Fruit fly (Drosophila melanogaster): ENCODE measurements around the gene CG15357.

DNA sequence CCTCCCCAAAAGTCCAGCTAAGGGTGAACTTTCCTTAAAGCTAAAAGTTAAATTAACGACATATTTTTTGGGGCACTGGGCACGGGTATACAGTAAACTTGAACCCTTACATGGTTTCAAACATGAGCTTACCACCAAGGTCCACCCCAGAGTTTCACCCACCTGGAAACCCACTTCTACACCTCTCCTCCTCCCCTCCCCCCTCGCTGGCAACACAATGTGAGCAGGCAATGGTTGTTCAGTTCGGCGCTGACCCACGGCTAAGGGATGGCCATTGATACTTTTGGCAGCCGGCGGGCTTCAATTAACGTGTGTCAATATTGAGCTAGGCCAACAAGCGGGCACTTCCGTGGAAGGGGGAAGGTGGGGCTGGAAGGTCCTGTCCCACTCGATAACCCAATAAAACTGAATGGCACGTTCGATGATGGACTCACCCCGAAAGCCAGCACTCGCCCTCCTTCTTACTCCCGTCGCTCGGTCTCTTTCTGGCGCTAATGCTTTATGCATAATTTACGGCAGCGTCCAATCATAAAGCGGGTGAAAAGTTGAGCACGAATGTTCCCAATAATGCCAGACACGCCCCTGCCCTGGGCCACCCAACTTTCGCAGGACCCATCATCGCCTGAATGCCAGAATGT, 917 bp downstream of the CG15357 start:
- TF ChIP-seq Eip78C (GFP tag) (no peak), CG11902 (GFP tag; optimal IDR thresholded peaks at IDR 0.05) (no peak), CG34406 (GFP tag; optimal IDR thresholded peaks at IDR 0.05) (no peak), CG10631 (GFP tag; optimal IDR thresholded peaks at IDR 0.05) (no peak), fd59A (GFP tag; optimal IDR thresholded peaks at IDR 0.05) (no peak), CG31627 (GFP tag; optimal IDR thresholded peaks at IDR 0.05) (no peak), Eip93F (GFP tag; optimal IDR thresholded peaks at IDR 0.05) (no peak), Ets21C (GFP tag; optimal IDR thresholded peaks at IDR 0.05) (no peak), CG8632 (GFP tag; optimal IDR thresholded peaks at IDR 0.05) (no peak), Blimp-1 (GFP tag; optimal IDR thresholded peaks at IDR 0.05) (no peak), CG11762 (GFP tag; optimal IDR thresholded peaks at IDR 0.05; ENCODE audit: insufficient read depth) (no peak)

Measured in whole organism, prepupa.